Fruit fly (Drosophila melanogaster): ENCODE results near the gene CG8132.
A peak's percentile ranks its signal among the peaks of the same experiment; 100 is the strongest.

CG8132 gene

DNA sequence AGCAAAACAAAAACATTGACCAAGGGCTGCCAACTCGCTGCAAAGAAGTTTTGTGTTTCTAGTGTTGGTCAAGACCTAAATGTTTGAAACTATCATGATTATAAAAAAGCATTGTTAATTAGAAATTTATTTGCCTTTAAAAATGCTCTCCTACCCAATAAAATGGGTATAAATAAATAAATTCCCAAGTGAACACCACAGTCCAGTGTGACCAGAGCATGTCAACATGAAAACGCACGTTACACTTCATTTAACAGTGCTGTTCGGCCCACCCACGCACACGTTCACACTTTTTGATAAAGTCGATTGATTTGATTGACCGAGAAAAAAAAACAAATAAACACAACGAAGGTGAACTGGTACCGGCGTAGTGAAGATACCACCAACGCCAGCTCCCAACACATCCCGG, 2.8 kb downstream of the CG8132 start, which contains the start of the genes CG9356, BBIP1 and CG8135 (continued):
- peak in 1 of 2 experiments; percentile 67 for TF ChIP-seq bsh (GFP tag; optimal IDR thresholded peaks at IDR 0.05)
- no peak; the same call in 1 of the 2 replicates for TF ChIP-seq sens-2 (GFP tag; IDR thresholded peaks at IDR 0.05)
- TF ChIP-seq CG4854 (GFP tag; optimal IDR thresholded peaks at IDR 0.05), result peak; percentile 79
- TF ChIP-seq slou (GFP tag; optimal IDR thresholded peaks at IDR 0.05), result peak; percentile 46
- peak; percentile 28 for TF ChIP-seq ewg (GFP tag; optimal IDR thresholded peaks at IDR 0.05)
- no peak for TF ChIP-seq Usf (GFP tag; optimal IDR thresholded peaks at IDR 0.05)
- peak; percentile 78 for TF ChIP-seq CG10654 (GFP tag; optimal IDR thresholded peaks at IDR 0.05)
- TF ChIP-seq CG43689 (GFP tag; IDR thresholded peaks at IDR 0.05), result no peak
- TF ChIP-seq PHDP (tag; optimal IDR thresholded peaks at IDR 0.05), result peak; percentile 73
- no peak for TF ChIP-seq prd (optimal IDR thresholded peaks at IDR 0.05)
- TF ChIP-seq prd (GFP tag; IDR thresholded peaks at IDR 0.05), result peak; percentile 83
- no peak for TF ChIP-seq Doc2 (GFP tag; IDR thresholded peaks at IDR 0.05)
- no peak for TF ChIP-seq pita (GFP tag; optimal IDR thresholded peaks at IDR 0.05)
- TF ChIP-seq CG2875 (GFP tag; optimal IDR thresholded peaks at IDR 0.05), result peak; percentile 32
- TF ChIP-seq Xbp1 (GFP tag; optimal IDR thresholded peaks at IDR 0.05), result peak; percentile 85
- peak; percentile 59 for TF ChIP-seq CG30020 (tag; optimal IDR thresholded peaks at IDR 0.05)
- TF ChIP-seq CG2678 (tag; optimal IDR thresholded peaks at IDR 0.05), result no peak
- TF ChIP-seq E2f2 (GFP tag; IDR thresholded peaks at IDR 0.05), result peak; percentile 73
- TF ChIP-seq CG3281 (GFP tag; optimal IDR thresholded peaks at IDR 0.05), result peak; percentile 63
- TF ChIP-seq ap (GFP tag; IDR thresholded peaks at IDR 0.05), result no peak
- TF ChIP-seq CG11247 (GFP tag; IDR thresholded peaks at IDR 0.05), result peak; percentile 54; the same call in 1 of the 2 replicates
- no peak for TF ChIP-seq ato (GFP tag; IDR thresholded peaks at IDR 0.05; ENCODE audit: partially characterized antibody)
- TF ChIP-seq Elba2 (GFP tag; optimal IDR thresholded peaks at IDR 0.05), result peak; percentile 84
- peak; percentile 30; the same call in 1 of the 2 replicates for TF ChIP-seq Nf-YA (GFP tag; IDR thresholded peaks at IDR 0.05)
- peak; percentile 96 for TF ChIP-seq pzg (GFP tag; optimal IDR thresholded peaks at IDR 0.05)
- peak; percentile 60 for TF ChIP-seq p53 (GFP tag; optimal IDR thresholded peaks at IDR 0.05)
- peak; percentile 45 for TF ChIP-seq Ssrp (tag; optimal IDR thresholded peaks at IDR 0.05)
- TF ChIP-seq CG11696 (GFP tag; IDR thresholded peaks at IDR 0.05), result no peak
- TF ChIP-seq Camta (GFP tag; optimal IDR thresholded peaks at IDR 0.05), result peak; percentile 71
- peak in 1 of 2 experiments; percentile 82 for TF ChIP-seq Hr51 (GFP tag; optimal IDR thresholded peaks at IDR 0.05)
- TF ChIP-seq mirr (GFP tag; optimal IDR thresholded peaks at IDR 0.05), result peak; percentile 70
- TF ChIP-seq CG3163 (GFP tag; optimal IDR thresholded peaks at IDR 0.05), result peak; percentile 54
- peak; percentile 44 for TF ChIP-seq CG7372 (GFP tag; IDR thresholded peaks at IDR 0.05)
- peak; percentile 52 for TF ChIP-seq CG10209 (GFP tag; optimal IDR thresholded peaks at IDR 0.05)
- TF ChIP-seq CG13624 (GFP tag; optimal IDR thresholded peaks at IDR 0.05), result peak; percentile 90
- TF ChIP-seq crol (GFP tag; IDR thresholded peaks at IDR 0.05), result no peak
- TF ChIP-seq fu2 (GFP tag; optimal IDR thresholded peaks at IDR 0.05), result peak; percentile 71
- peak; percentile 64 for TF ChIP-seq Fer3 (tag; optimal IDR thresholded peaks at IDR 0.05)
- TF ChIP-seq YL-1 (GFP tag; optimal IDR thresholded peaks at IDR 0.05), result peak; percentile 96
- peak; percentile 73 for TF ChIP-seq dm (GFP tag; optimal IDR thresholded peaks at IDR 0.05)
- TF ChIP-seq CG8765 (GFP tag; IDR thresholded peaks at IDR 0.05), result peak; percentile 40; the same call in 1 of the 2 replicates
- TF ChIP-seq cato (GFP tag; optimal IDR thresholded peaks at IDR 0.05; ENCODE audit: borderline replicate concordance), result peak; percentile 68
- peak; percentile 64 for TF ChIP-seq eyg (GFP tag; optimal IDR thresholded peaks at IDR 0.05)
- TF ChIP-seq CG4282 (GFP tag; optimal IDR thresholded peaks at IDR 0.05), result peak; percentile 79
- peak; percentile 73 for TF ChIP-seq slp2 (GFP tag; optimal IDR thresholded peaks at IDR 0.05)
- TF ChIP-seq CG6272 (GFP tag; IDR thresholded peaks at IDR 0.05), result peak; percentile 38; the same call in 1 of the 2 replicates
- peak; percentile 85 for TF ChIP-seq HmgZ (tag; optimal IDR thresholded peaks at IDR 0.05)
- TF ChIP-seq al (GFP tag; IDR thresholded peaks at IDR 0.05), result peak; percentile 28; the same call in 1 of the 2 replicates
- TF ChIP-seq CG15479 (GFP tag; optimal IDR thresholded peaks at IDR 0.05), result no peak
- peak; percentile 56 for TF ChIP-seq H2.0 (GFP tag; IDR thresholded peaks at IDR 0.05)
- TF ChIP-seq CG11456 (GFP tag; IDR thresholded peaks at IDR 0.05), result peak; percentile 75
